Worm (Caenorhabditis elegans) whole organism, early embryonic: ENCODE results near the gene C02F5.3.

ENCODE experiments used
- B0310.2 ChIP-seq: sonication (generic microtip); optimal IDR thresholded peaks from 2 replicates; lab custom pipeline; 2016; ENCODE audit warnings: mild to moderate bottlenecking, missing genetic modification characterization, missing compliant biosample characterization
- F13C5.2 ChIP-seq: sonication (generic microtip); optimal IDR thresholded peaks from 2 replicates; lab custom pipeline; 2017; ENCODE audit warnings: mild to moderate bottlenecking, missing genetic modification characterization, inconsistent platforms, missing compliant biosample characterization
- aly-1 ChIP-seq: sonication (generic microtip); optimal IDR thresholded peaks from 2 replicates; lab custom pipeline; 2016; ENCODE audit warnings: missing genetic modification characterization, missing compliant biosample characterization
- ama-1 ChIP-seq: fragments of 150-350 bp; optimal IDR thresholded peaks from 2 replicates; lab custom pipeline; 2014
- ceh-13 ChIP-seq: fragments of 200-800 bp; sonication (Bioruptor generic); optimal IDR thresholded peaks from 2 replicates; lab custom pipeline; 2018; ENCODE audit warnings: mild to moderate bottlenecking, missing genetic modification characterization, missing compliant biosample characterization
- ceh-36 ChIP-seq: sonication (generic microtip); optimal IDR thresholded peaks from 2 replicates; lab custom pipeline; 2016; ENCODE audit warnings: missing genetic modification characterization, inconsistent platforms, missing compliant biosample characterization
- ets-7 ChIP-seq: sonication (generic microtip); optimal IDR thresholded peaks from 2 replicates; lab custom pipeline; 2016; ENCODE audit warnings: missing genotype, missing genetic modification characterization, missing compliant biosample characterization
- flt-1 ChIP-seq: fragments of 200-800 bp; sonication (Bioruptor generic); IDR thresholded peaks from 2 replicates; pipeline ENCODE4 v1.3.6; 2022; ENCODE audit warnings: missing genetic modification characterization, missing compliant biosample characterization
- hmbx-1 ChIP-seq: sonication (generic microtip); optimal IDR thresholded peaks from 2 replicates; lab custom pipeline; 2016; ENCODE audit warnings: mild to moderate bottlenecking, missing genetic modification characterization, missing compliant biosample characterization
- hmg-4 ChIP-seq: fragments of 200-800 bp; sonication (Bioruptor generic); optimal IDR thresholded peaks from 2 replicates; lab custom pipeline; 2018; ENCODE audit warnings: mild to moderate bottlenecking, missing genetic modification characterization, missing compliant biosample characterization
- hnd-1 ChIP-seq: sonication (generic microtip); optimal IDR thresholded peaks from 2 replicates; lab custom pipeline; 2016; ENCODE audit warnings: missing genetic modification characterization, missing compliant biosample characterization
- pes-1 ChIP-seq: fragments of 200-800 bp; sonication (Bioruptor generic); IDR thresholded peaks from 2 replicates; pipeline ENCODE4 v1.3.6; 2022; ENCODE audit warnings: missing genetic modification reagents, missing genetic modification characterization, missing compliant biosample characterization
- scrt-1 ChIP-seq: fragments of 200-800 bp; sonication (Bioruptor generic); IDR thresholded peaks from 2 replicates; pipeline ENCODE4 v1.3.6; 2022; ENCODE audit warnings: missing genetic modification characterization, missing compliant biosample characterization
- sea-1 ChIP-seq: fragments of 200-800 bp; sonication (Bioruptor generic); conservative IDR thresholded peaks from 2 replicates; pipeline ENCODE4 v1.3.6; 2022; ENCODE audit warnings: missing genetic modification characterization, missing compliant biosample characterization
- tbx-11 ChIP-seq: fragments of 200-800 bp; sonication (Bioruptor generic); IDR thresholded peaks from 2 replicates; pipeline ENCODE4 v1.3.6; 2022; ENCODE audit warnings: missing genetic modification characterization, missing compliant biosample characterization
- tbx-37 ChIP-seq: fragments of 200-800 bp; sonication (Bioruptor generic); conservative IDR thresholded peaks from 2 replicates; pipeline ENCODE4 v1.3.6; 2022; ENCODE audit warnings: missing genetic modification reagents, missing genetic modification characterization, missing compliant biosample characterization
- tra-4 ChIP-seq: sonication (generic microtip); optimal IDR thresholded peaks from 2 replicates; lab custom pipeline; 2017; ENCODE audit warnings: missing genetic modification characterization, missing compliant biosample characterization

C02F5.3 gene

ce11 chrIII:8242809-8243208 lies 2.9 kb upstream of the C02F5.3 start, which contains the start of gene C02F5.12:
Gene C02F5.12 (minus strand): TSS chrIII:8243029.
- no peak for TF ChIP-seq ceh-36 (tag; lab: Kevin White, UChicago)
- TF ChIP-seq ama-1 (lab: Kevin White, UChicago): no peak
- TF ChIP-seq ets-7 (tag; lab: Kevin White, UChicago): no peak

ce11 chrIII:8244052-8244451 lies 1.6 kb upstream of the C02F5.3 start, which contains the start of the genes pbs-6 and cids-1:
Gene pbs-6 (minus strand): TSS chrIII:8244092.
Gene cids-1 (plus strand): TSS chrIII:8244445.
- TF ChIP-seq ceh-13 (GFP tag; lab: Kevin White, UChicago) (no peak), B0310.2 (no peak), aly-1 (tag; lab: Kevin White, UChicago) (no peak), flt-1 (GFP tag; lab: Robert Waterston, UW) (no peak), tbx-11 (no peak), tbx-37 (GFP tag; lab: Robert Waterston, UW) (no peak), F13C5.2 (tag; lab: Kevin White, UChicago) (no peak), tra-4 (tag; lab: Kevin White, UChicago) (no peak), sea-1 (no peak), ets-7 (tag; lab: Kevin White, UChicago) (no peak), hmbx-1 (no peak), hmg-4 (GFP tag; lab: Kevin White, UChicago) (no peak), hnd-1 (tag; lab: Kevin White, UChicago) (no peak), ceh-36 (tag; lab: Kevin White, UChicago) (no peak), scrt-1 (GFP tag; lab: Robert Waterston, UW) (no peak), ama-1 (lab: Kevin White, UChicago) (no peak), pes-1 (GFP tag; lab: Robert Waterston, UW) (no peak)

ce11 chrIII:8247051-8247450 lies 1.4 kb downstream of the C02F5.3 start, which contains the start of gene C02F5.13:
Gene C02F5.13 (plus strand): TSS chrIII:8247351.
- TF ChIP-seq tbx-11: no peak
- TF ChIP-seq scrt-1 (GFP tag; lab: Robert Waterston, UW): no peak
- TF ChIP-seq tra-4 (tag; lab: Kevin White, UChicago): no peak
- no peak for TF ChIP-seq F13C5.2 (tag; lab: Kevin White, UChicago)
- TF ChIP-seq pes-1 (GFP tag; lab: Robert Waterston, UW): no peak
- no peak for TF ChIP-seq B0310.2
- TF ChIP-seq ets-7 (tag; lab: Kevin White, UChicago): no peak
- no peak for TF ChIP-seq ceh-13 (GFP tag; lab: Kevin White, UChicago)

- TF ChIP-seq hmg-4 (GFP tag; lab: Kevin White, UChicago) (no peak), hmbx-1 (no peak), tbx-37 (GFP tag; lab: Robert Waterston, UW) (no peak), ceh-36 (tag; lab: Kevin White, UChicago) (no peak), flt-1 (GFP tag; lab: Robert Waterston, UW) (no peak), B0310.2 (no peak), ama-1 (lab: Kevin White, UChicago) (no peak), pes-1 (GFP tag; lab: Robert Waterston, UW) (no peak), sea-1 (no peak), ets-7 (tag; lab: Kevin White, UChicago) (no peak), F13C5.2 (tag; lab: Kevin White, UChicago) (no peak), ceh-13 (GFP tag; lab: Kevin White, UChicago) (no peak), tra-4 (tag; lab: Kevin White, UChicago) (no peak), scrt-1 (GFP tag; lab: Robert Waterston, UW) (no peak), aly-1 (tag; lab: Kevin White, UChicago) (no peak), hnd-1 (tag; lab: Kevin White, UChicago) (no peak), tbx-11 (no peak)
These were observed 3.7 kb downstream of the C02F5.3 start, which contains the start of the genes C02F5.10 and C02F5.2 for ce11 chrIII:8249381-8249780. Gene C02F5.10 (minus strand): TSS chrIII:8249481. Gene C02F5.2 (plus strand): TSS chrIII:8249619.

- no peak for TF ChIP-seq hnd-1 (tag; lab: Kevin White, UChicago)
- TF ChIP-seq hmg-4 (GFP tag; lab: Kevin White, UChicago): peak; percentile 54
- peak; percentile 51 for TF ChIP-seq F13C5.2 (tag; lab: Kevin White, UChicago)
These were observed 4.5 kb downstream of the C02F5.3 start, which contains the start of gene knl-1 for ce11 chrIII:8250007-8250683. Gene knl-1 (plus strand): TSS chrIII:8250632.

ce11 chrIII:8254938-8255337 lies 9.2 kb downstream of the C02F5.3 start, which contains the start of gene F09G8.5:
Gene F09G8.5 (plus strand): TSS chrIII:8254975.
- TF ChIP-seq hnd-1 (tag; lab: Kevin White, UChicago) (no peak), sea-1 (no peak), tbx-37 (GFP tag; lab: Robert Waterston, UW) (no peak), aly-1 (tag; lab: Kevin White, UChicago) (no peak), hmbx-1 (no peak), pes-1 (GFP tag; lab: Robert Waterston, UW) (no peak), ets-7 (tag; lab: Kevin White, UChicago) (no peak), ceh-36 (tag; lab: Kevin White, UChicago) (no peak), flt-1 (GFP tag; lab: Robert Waterston, UW) (no peak), hmg-4 (GFP tag; lab: Kevin White, UChicago) (no peak), scrt-1 (GFP tag; lab: Robert Waterston, UW) (no peak), B0310.2 (no peak), ceh-13 (GFP tag; lab: Kevin White, UChicago) (no peak), F13C5.2 (tag; lab: Kevin White, UChicago) (no peak), tra-4 (tag; lab: Kevin White, UChicago) (no peak), tbx-11 (no peak), ama-1 (lab: Kevin White, UChicago) (no peak)

ce11 chrIII:8258045-8258444 lies 12.4 kb downstream of the C02F5.3 start, which contains the start of gene ncr-2:
Gene ncr-2 (plus strand): TSS chrIII:8258345.
- TF ChIP-seq hmbx-1: no peak
- TF ChIP-seq tbx-37 (GFP tag; lab: Robert Waterston, UW): no peak
- TF ChIP-seq pes-1 (GFP tag; lab: Robert Waterston, UW): no peak
- TF ChIP-seq B0310.2: no peak
- TF ChIP-seq scrt-1 (GFP tag; lab: Robert Waterston, UW): no peak
- TF ChIP-seq ama-1 (lab: Kevin White, UChicago): no peak
- no peak for TF ChIP-seq tbx-11
- no peak for TF ChIP-seq flt-1 (GFP tag; lab: Robert Waterston, UW)
- TF ChIP-seq ets-7 (tag; lab: Kevin White, UChicago): no peak
- no peak for TF ChIP-seq ceh-36 (tag; lab: Kevin White, UChicago)
- no peak for TF ChIP-seq sea-1
- no peak for TF ChIP-seq hnd-1 (tag; lab: Kevin White, UChicago)
